Worm (Caenorhabditis elegans): ENCODE data around the gene Y57G11C.14.
A peak's percentile ranks its signal among the peaks of the same experiment; 100 is the strongest.

Gene Y57G11C.14

DNA sequence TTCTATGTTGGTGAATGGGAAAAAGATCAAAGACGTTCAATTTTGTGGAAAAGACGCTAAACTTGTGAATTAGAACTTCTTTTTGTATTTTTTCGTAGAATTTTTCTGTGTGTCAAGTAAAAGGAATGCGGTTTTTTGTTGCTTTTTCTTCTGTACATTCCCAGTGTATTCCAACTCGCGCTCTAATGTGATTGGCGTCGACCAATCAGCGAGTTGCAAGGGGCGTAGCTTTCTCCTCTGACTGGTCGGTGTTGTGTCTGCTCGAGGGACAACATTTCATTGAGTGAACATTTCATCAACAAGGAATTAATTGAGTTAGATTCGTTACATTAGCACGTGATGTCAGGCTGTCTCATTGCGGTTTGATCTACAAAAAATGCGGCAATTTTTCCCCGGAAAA lies 1.8 kb downstream of the Y57G11C.14 start:
- TF ChIP-seq elt-3 (tag; optimal IDR thresholded peaks at IDR 0.05) (no peak), pqm-1 (tag; optimal IDR thresholded peaks at IDR 0.05) (no peak), nhr-23 (tag; optimal IDR thresholded peaks at IDR 0.05) (no peak), mdl-1 (tag; optimal IDR thresholded peaks at IDR 0.05) (no peak), lsy-12 (tag; optimal IDR thresholded peaks at IDR 0.05) (no peak), nhr-237 (tag; optimal IDR thresholded peaks at IDR 0.05) (no peak), nfya-1 (tag; optimal IDR thresholded peaks at IDR 0.05; ENCODE audit: insufficient read depth) (peak; percentile 57), skn-1 (tag; optimal IDR thresholded peaks at IDR 0.05) (no peak)

DNA sequence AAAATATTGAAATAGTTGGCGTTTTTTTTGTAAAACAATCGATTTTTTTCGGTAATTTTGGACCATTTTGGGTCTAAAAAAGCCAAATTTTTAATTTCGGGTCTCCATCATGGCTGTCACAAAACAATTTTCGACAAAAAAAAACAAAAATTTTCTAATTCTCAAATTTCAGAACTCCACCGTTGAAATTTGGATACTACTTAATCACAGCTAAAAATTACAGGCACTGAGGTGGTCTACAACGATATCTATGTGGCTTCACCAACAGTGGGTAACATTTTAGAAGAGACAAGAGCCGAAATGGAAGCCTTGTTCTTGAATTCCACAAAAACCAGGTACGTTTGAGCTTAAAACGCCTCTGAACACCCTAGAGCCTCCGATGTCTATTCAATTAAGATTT lies 3.2 kb downstream of the Y57G11C.14 start, which contains the start of gene Y57G11C.1142:
Y57G11C.1142 (plus strand) TSS at position 301 of the 400 bp plus-strand sequence.
- TF ChIP-seq nhr-43 (tag; optimal IDR thresholded peaks at IDR 0.05; ENCODE audit: poor library complexity, severe bottlenecking) (no peak), pqm-1 (tag; optimal IDR thresholded peaks at IDR 0.05) (no peak), nhr-25 (tag; optimal IDR thresholded peaks at IDR 0.05) (no peak), eor-1 (tag; optimal IDR thresholded peaks at IDR 0.05) (no peak), pha-4 (tag; optimal IDR thresholded peaks at IDR 0.05) (no peak), ztf-4 (tag; optimal IDR thresholded peaks at IDR 0.05) (no peak), nhr-12 (tag; optimal IDR thresholded peaks at IDR 0.05) (no peak), fos-1 (tag; optimal IDR thresholded peaks at IDR 0.05) (no peak), hmg-11 (tag; optimal IDR thresholded peaks at IDR 0.05) (no peak), unc-39 (tag; optimal IDR thresholded peaks at IDR 0.05) (no peak), nhr-237 (tag; optimal IDR thresholded peaks at IDR 0.05) (no peak), R02D3.7 (tag; optimal IDR thresholded peaks at IDR 0.05) (no peak), mdl-1 (tag; optimal IDR thresholded peaks at IDR 0.05) (no peak), mml-1 (tag; optimal IDR thresholded peaks at IDR 0.05) (no peak)

DNA sequence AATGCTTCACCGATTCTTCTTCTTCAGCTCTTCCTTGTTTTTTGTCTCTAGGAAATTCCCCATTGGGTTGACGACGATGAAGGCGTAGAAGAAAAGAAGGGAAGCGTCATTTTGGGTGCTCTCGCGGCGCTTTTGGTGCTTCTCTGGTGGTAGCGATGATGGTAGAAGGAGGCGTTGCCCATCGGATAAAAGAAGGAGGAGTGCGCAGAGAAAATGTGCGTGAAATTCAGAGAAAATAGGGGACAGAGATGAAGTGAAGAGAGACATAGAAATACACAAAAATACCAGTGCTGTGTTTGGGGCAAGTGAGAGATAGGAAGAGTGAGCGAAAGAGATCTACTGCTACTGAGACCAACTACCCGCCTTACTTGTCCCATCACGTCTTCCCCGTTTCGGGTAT lies 7.8 kb downstream of the Y57G11C.14 start, which contains the start of gene oig-5:
oig-5 (plus strand) TSS at position 301 of the 400 bp plus-strand sequence.
- TF ChIP-seq nhr-12 (tag; optimal IDR thresholded peaks at IDR 0.05), result no peak
- TF ChIP-seq nhr-76 (tag; optimal IDR thresholded peaks at IDR 0.05), result no peak
- peak; percentile 3 for TF ChIP-seq lin-39 (tag; optimal IDR thresholded peaks at IDR 0.05)

DNA sequence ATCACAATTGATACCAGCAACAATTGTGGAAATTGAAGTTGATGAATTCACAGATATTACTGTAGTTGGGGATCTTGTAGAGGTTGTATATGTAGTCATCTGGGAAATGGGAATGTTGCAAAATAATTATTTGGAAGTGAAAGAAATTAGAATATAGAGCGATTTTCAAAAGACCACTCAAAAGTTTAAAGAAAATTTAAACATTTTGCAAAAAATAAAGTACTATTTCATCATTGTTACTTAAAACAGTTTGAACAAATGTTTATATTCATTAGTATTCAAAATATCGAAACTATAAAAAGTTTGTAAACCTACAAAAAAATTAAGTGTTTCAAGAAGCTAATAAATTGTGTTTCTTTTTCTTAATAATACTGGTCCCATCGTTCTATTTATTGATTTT lies 17.2 kb downstream of the Y57G11C.14 start, which contains the start of gene Y57G11C.46:
Y57G11C.46 (minus strand) TSS at position 101 of the 400 bp plus-strand sequence.
- TF ChIP-seq nhr-23 (tag; optimal IDR thresholded peaks at IDR 0.05) (no peak), fkh-2 (tag; optimal IDR thresholded peaks at IDR 0.05) (no peak), R02D3.7 (tag; optimal IDR thresholded peaks at IDR 0.05) (no peak), unc-62 (GFP tag; optimal IDR thresholded peaks at IDR 0.05) (no peak), ama-1 (optimal IDR thresholded peaks at IDR 0.05) (no peak), fkh-10 (GFP tag; optimal IDR thresholded peaks at IDR 0.05) (no peak), nhr-25 (tag; optimal IDR thresholded peaks at IDR 0.05) (no peak), eor-1 (tag; optimal IDR thresholded peaks at IDR 0.05) (no peak), nhr-12 (tag; optimal IDR thresholded peaks at IDR 0.05) (no peak), nfya-1 (tag; optimal IDR thresholded peaks at IDR 0.05; ENCODE audit: insufficient read depth) (no peak), nhr-11 (tag; optimal IDR thresholded peaks at IDR 0.05) (no peak), egl-5 (tag; optimal IDR thresholded peaks at IDR 0.05) (no peak), snpc-4 (tag; optimal IDR thresholded peaks at IDR 0.05) (no peak), pha-4 (tag; optimal IDR thresholded peaks at IDR 0.05) (no peak), aly-2 (tag; optimal IDR thresholded peaks at IDR 0.05) (no peak)

DNA sequence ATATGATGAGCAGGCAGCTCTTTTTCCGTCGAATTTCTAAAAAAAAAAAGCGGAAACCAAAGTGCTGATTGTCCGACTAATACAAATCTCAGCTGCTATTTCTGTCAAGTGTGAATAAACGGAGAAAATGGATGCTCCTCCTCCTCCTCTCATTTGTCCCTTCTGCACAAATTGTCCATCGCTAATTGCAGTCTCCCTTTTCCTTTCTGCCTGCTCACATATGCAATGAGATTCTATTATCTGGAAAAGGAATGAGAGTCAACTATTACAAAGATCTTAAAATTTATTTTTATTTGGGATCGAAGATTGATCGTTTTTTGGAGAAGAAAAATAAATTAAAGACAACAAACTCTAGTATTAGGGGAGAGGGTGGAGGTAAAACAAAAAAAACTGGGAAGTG lies 23.2 kb downstream of the Y57G11C.14 start:
- TF ChIP-seq nhr-237 (tag; optimal IDR thresholded peaks at IDR 0.05), result no peak
- peak; percentile 9 for TF ChIP-seq skn-1 (tag; optimal IDR thresholded peaks at IDR 0.05)
- no peak for TF ChIP-seq eor-1 (tag; optimal IDR thresholded peaks at IDR 0.05)
- no peak for TF ChIP-seq aly-2 (tag; optimal IDR thresholded peaks at IDR 0.05)
- TF ChIP-seq nfya-1 (tag; optimal IDR thresholded peaks at IDR 0.05; ENCODE audit: insufficient read depth), result no peak
- no peak for TF ChIP-seq nhr-12 (tag; optimal IDR thresholded peaks at IDR 0.05)
- TF ChIP-seq ztf-4 (tag; optimal IDR thresholded peaks at IDR 0.05), result no peak
- no peak for TF ChIP-seq elt-2 (tag; optimal IDR thresholded peaks at IDR 0.05)
- TF ChIP-seq lin-39 (tag; optimal IDR thresholded peaks at IDR 0.05), result no peak
- TF ChIP-seq nhr-77 (tag; optimal IDR thresholded peaks at IDR 0.05), result no peak
- TF ChIP-seq jun-1 (tag; optimal IDR thresholded peaks at IDR 0.05), result no peak
- TF ChIP-seq fkh-10 (GFP tag; optimal IDR thresholded peaks at IDR 0.05), result no peak
- TF ChIP-seq ceh-82 (tag; optimal IDR thresholded peaks at IDR 0.05), result peak; percentile 3
- TF ChIP-seq ceh-9 (tag; optimal IDR thresholded peaks at IDR 0.05), result no peak
- TF ChIP-seq nhr-43 (tag; optimal IDR thresholded peaks at IDR 0.05; ENCODE audit: poor library complexity, severe bottlenecking), result peak; percentile 50
- no peak for TF ChIP-seq nhr-67 (tag; optimal IDR thresholded peaks at IDR 0.05)
- no peak for TF ChIP-seq fkh-2 (tag; optimal IDR thresholded peaks at IDR 0.05)
- no peak for TF ChIP-seq zag-1 (tag; optimal IDR thresholded peaks at IDR 0.05)
- TF ChIP-seq nhr-25 (tag; optimal IDR thresholded peaks at IDR 0.05), result no peak
- no peak for TF ChIP-seq mml-1 (tag; optimal IDR thresholded peaks at IDR 0.05)
- no peak for TF ChIP-seq nhr-28 (tag; optimal IDR thresholded peaks at IDR 0.05)
- no peak for TF ChIP-seq pha-4 (tag; optimal IDR thresholded peaks at IDR 0.05)
- no peak for TF ChIP-seq fos-1 (tag; optimal IDR thresholded peaks at IDR 0.05)
- TF ChIP-seq egl-27 (tag; optimal IDR thresholded peaks at IDR 0.05), result no peak
- no peak for TF ChIP-seq egl-5 (tag; optimal IDR thresholded peaks at IDR 0.05)
- TF ChIP-seq daf-12 (tag; optimal IDR thresholded peaks at IDR 0.05), result no peak
- TF ChIP-seq ceh-28 (tag; optimal IDR thresholded peaks at IDR 0.05), result no peak
- no peak for TF ChIP-seq ceh-16 (tag; optimal IDR thresholded peaks at IDR 0.05)
- no peak for TF ChIP-seq snpc-4 (tag; optimal IDR thresholded peaks at IDR 0.05)
- no peak for TF ChIP-seq nhr-11 (tag; optimal IDR thresholded peaks at IDR 0.05)
- TF ChIP-seq nhr-23 (tag; optimal IDR thresholded peaks at IDR 0.05), result no peak
- peak; percentile 62 for TF ChIP-seq ama-1 (optimal IDR thresholded peaks at IDR 0.05)
- TF ChIP-seq R02D3.7 (tag; optimal IDR thresholded peaks at IDR 0.05), result no peak
- no peak for TF ChIP-seq nhr-76 (tag; optimal IDR thresholded peaks at IDR 0.05)
- no peak for TF ChIP-seq unc-39 (tag; optimal IDR thresholded peaks at IDR 0.05)

Data from whole organism, L3 larva.